Worm (Caenorhabditis elegans) whole organism, L1 larva: Measurements from ENCODE around the gene nuo-1.

Source experiments
- fkh-10 ChIP-seq: sonication (generic microtip); optimal IDR thresholded peaks from 2 replicates; lab custom pipeline; 2017; ENCODE audit warnings: missing biosample characterization, missing genetic modification reagents, missing genetic modification characterization
- fkh-8 ChIP-seq: sonication (generic microtip); optimal IDR thresholded peaks from 2 replicates; lab custom pipeline; 2016; ENCODE audit warnings: mild to moderate bottlenecking, missing genetic modification characterization, missing compliant biosample characterization
- jun-1 ChIP-seq: fragments of 150-350 bp; optimal IDR thresholded peaks from 2 replicates; lab custom pipeline; 2014; ENCODE audit warnings: missing biosample characterization, missing genetic modification reagents, missing genetic modification characterization
- mdl-1 ChIP-seq, 2 experiments: fragments of 150-350 bp; optimal IDR thresholded peaks; 2 replicates each; lab custom pipeline; 2014 to 2017; ENCODE audit warnings: missing biosample characterization in 2 of 2, missing genetic modification characterization in 2 of 2, inconsistent platforms in 1 of 2
- nhr-237 ChIP-seq: fragments of 150-350 bp; optimal IDR thresholded peaks from 2 replicates; lab custom pipeline; 2014; ENCODE audit warnings: missing biosample characterization, missing genetic modification characterization
- nhr-76 ChIP-seq: sonication (generic microtip); optimal IDR thresholded peaks from 2 replicates; lab custom pipeline; 2017; ENCODE audit warnings: missing biosample characterization, missing genetic modification characterization
- nhr-77 ChIP-seq: fragments of 150-350 bp; optimal IDR thresholded peaks from 2 replicates; lab custom pipeline; 2014; ENCODE audit warnings: missing biosample characterization, missing genetic modification characterization
- unc-62 ChIP-seq: fragments of 150-350 bp; optimal IDR thresholded peaks from 2 replicates; lab custom pipeline; 2014; ENCODE audit warnings: missing biosample characterization, missing genetic modification reagents, missing genetic modification characterization
- zag-1 ChIP-seq: fragments of 150-350 bp; optimal IDR thresholded peaks from 2 replicates; lab custom pipeline; 2014; ENCODE audit warnings: missing biosample characterization, missing genetic modification characterization

- TF ChIP-seq nhr-237 (tag; lab: Kevin White, UChicago) (no peak), zag-1 (tag; lab: Kevin White, UChicago) (no peak), nhr-77 (tag; lab: Kevin White, UChicago) (no peak), unc-62 (GFP tag; lab: Kevin White, UChicago) (no peak), fkh-8 (tag; lab: Kevin White, UChicago) (no peak), mdl-1 (tag; optimal IDR thresholded peaks at IDR 0.05; lab: Kevin White, UChicago) (no peak), fkh-10 (GFP tag; lab: Kevin White, UChicago) (no peak), nhr-76 (tag; lab: Kevin White, UChicago) (no peak), jun-1 (no peak)
Measured at ce11 chrII:11101171-11101570, 3.5 kb downstream of the nuo-1 start.
